Fruit fly (Drosophila melanogaster) whole organism, embryonic: ENCODE results near the gene msn.

Source experiments
- Atf-2 ChIP-seq: fragments of 200-800 bp; sonication (Bioruptor generic); optimal IDR thresholded peaks from 2 replicates; lab custom pipeline; 2016; ENCODE audit warnings: missing biosample characterization, missing genetic modification characterization
- Atf6 ChIP-seq: fragments of 200-800 bp; sonication (Bioruptor generic); IDR thresholded peaks from 2 replicates; pipeline ENCODE4 v1.3.6; 2022; ENCODE audit warnings: missing biosample characterization, missing genetic modification characterization
- BEAF-32 ChIP-seq: fragments of 200-800 bp; sonication (Bioruptor generic); optimal IDR thresholded peaks from 3 replicates; lab custom pipeline; 2017; ENCODE audit warnings: missing biosample characterization, missing genetic modification characterization, mild to moderate bottlenecking, moderate library complexity, missing genetic modification reagents
- CG10431 ChIP-seq: fragments of 200-800 bp; sonication (Bioruptor generic); optimal IDR thresholded peaks from 3 replicates; lab custom pipeline; 2018; ENCODE audit warnings: missing biosample characterization, mild to moderate bottlenecking, missing genetic modification characterization
- CG11504 ChIP-seq: fragments of 200-800 bp; sonication (Bioruptor generic); optimal IDR thresholded peaks from 3 replicates; lab custom pipeline; 2019; ENCODE audit warnings: missing biosample characterization, mild to moderate bottlenecking, missing genetic modification characterization, moderate library complexity
- CG11560 ChIP-seq: fragments of 200-800 bp; sonication (Bioruptor generic); IDR thresholded peaks from 3 replicates; pipeline ENCODE4 v1.3.6; 2022; ENCODE audit warnings: missing biosample characterization, missing genetic modification characterization
- CG13424 ChIP-seq: fragments of 200-800 bp; sonication (Bioruptor generic); optimal IDR thresholded peaks from 2 replicates; lab custom pipeline; 2019; ENCODE audit warnings: missing biosample characterization, mild to moderate bottlenecking, missing genetic modification characterization, moderate library complexity
- CG14441 ChIP-seq: fragments of 200-800 bp; sonication (Bioruptor generic); IDR thresholded peaks from 2 replicates; pipeline ENCODE4 v1.3.6; 2022; ENCODE audit warnings: missing biosample characterization, missing genetic modification characterization
- CG14710 ChIP-seq: fragments of 200-800 bp; sonication (Bioruptor generic); optimal IDR thresholded peaks from 3 replicates; lab custom pipeline; 2019; ENCODE audit warnings: missing biosample characterization, mild to moderate bottlenecking, missing genetic modification characterization, moderate library complexity
- CG15011 ChIP-seq: fragments of 200-800 bp; sonication (Bioruptor generic); optimal IDR thresholded peaks from 3 replicates; lab custom pipeline; 2018; ENCODE audit warnings: missing biosample characterization, mild to moderate bottlenecking, missing genetic modification characterization
- CG1647 ChIP-seq: fragments of 200-800 bp; sonication (Bioruptor generic); optimal IDR thresholded peaks from 3 replicates; lab custom pipeline; 2016; ENCODE audit warnings: missing biosample characterization, missing genetic modification characterization
- CG18764 ChIP-seq: fragments of 200-800 bp; sonication (Bioruptor generic); optimal IDR thresholded peaks from 3 replicates; lab custom pipeline; 2016; ENCODE audit warnings: missing biosample characterization, missing genetic modification characterization
- CG2202 ChIP-seq: fragments of 200-800 bp; sonication (Bioruptor generic); optimal IDR thresholded peaks from 2 replicates; lab custom pipeline; 2018; ENCODE audit warnings: missing biosample characterization, mild to moderate bottlenecking, missing genetic modification characterization
- CG4707 ChIP-seq: fragments of 200-800 bp; sonication (Bioruptor generic); optimal IDR thresholded peaks from 2 replicates; lab custom pipeline; 2018; ENCODE audit warnings: missing biosample characterization, mild to moderate bottlenecking, missing genetic modification characterization, moderate library complexity
- CG6272 ChIP-seq: fragments of 200-800 bp; sonication (Bioruptor generic); IDR thresholded peaks from 2 replicates; pipeline ENCODE4 v1.3.6; 2022; ENCODE audit warnings: missing biosample characterization, missing genetic modification characterization
- CG6813 ChIP-seq: fragments of 200-800 bp; sonication (Bioruptor generic); optimal IDR thresholded peaks from 2 replicates; lab custom pipeline; 2017; ENCODE audit warnings: missing biosample characterization, missing genetic modification characterization, mild to moderate bottlenecking, moderate library complexity, missing genetic modification reagents
- CG7987 ChIP-seq: fragments of 200-800 bp; sonication (Bioruptor generic); optimal IDR thresholded peaks from 2 replicates; lab custom pipeline; 2018; ENCODE audit warnings: missing biosample characterization, mild to moderate bottlenecking, missing genetic modification characterization, moderate library complexity
- Dfd ChIP-seq, 2 experiments: fragments of >200 bp; optimal IDR thresholded peaks; 2 replicates each; lab custom pipeline; 2017; ENCODE audit warnings: missing biosample characterization in 2 of 2, missing genetic modification characterization in 2 of 2
- Dll ChIP-seq: fragments of 200-800 bp; sonication (Bioruptor generic); IDR thresholded peaks from 4 replicates; pipeline ENCODE4 v1.3.6; 2022; ENCODE audit warnings: missing biosample characterization, missing genetic modification characterization; ENCODE audit not compliant: partially characterized antibody
- Fer1 ChIP-seq: fragments of 200-800 bp; sonication (Bioruptor generic); optimal IDR thresholded peaks from 2 replicates; lab custom pipeline; 2017; ENCODE audit warnings: missing biosample characterization, mild to moderate bottlenecking, missing genetic modification characterization
- H15 ChIP-seq: fragments of 200-800 bp; sonication (Bioruptor generic); IDR thresholded peaks from 3 replicates; pipeline ENCODE4 v1.3.6; 2022; ENCODE audit warnings: missing biosample characterization, missing genetic modification characterization
- Kr ChIP-seq: fragments of 200-800 bp; sonication (Bioruptor generic); optimal IDR thresholded peaks from 2 replicates; lab custom pipeline; 2017; ENCODE audit warnings: missing biosample characterization, mild to moderate bottlenecking, missing genetic modification characterization
- NfI ChIP-seq: fragments of 200-800 bp; sonication (Bioruptor generic); optimal IDR thresholded peaks from 3 replicates; lab custom pipeline; 2018; ENCODE audit warnings: missing biosample characterization, mild to moderate bottlenecking, missing genetic modification characterization, moderate library complexity
- Opbp ChIP-seq: fragments of 200-800 bp; sonication (Bioruptor generic); IDR thresholded peaks from 3 replicates; pipeline ENCODE4 v1.3.6; 2022; ENCODE audit warnings: missing biosample characterization, missing genetic modification characterization; ENCODE audit not compliant: partially characterized antibody
- Sox102F ChIP-seq: fragments of 200-800 bp; sonication (Bioruptor generic); optimal IDR thresholded peaks from 2 replicates; lab custom pipeline; 2018; ENCODE audit warnings: missing biosample characterization, mild to moderate bottlenecking, missing genetic modification characterization, moderate library complexity
- ac ChIP-seq: fragments of 200-800 bp; sonication (Bioruptor generic); optimal IDR thresholded peaks from 3 replicates; lab custom pipeline; 2017; ENCODE audit warnings: missing biosample characterization, mild to moderate bottlenecking, missing genetic modification characterization
- cg ChIP-seq: fragments of 200-800 bp; sonication (Bioruptor generic); optimal IDR thresholded peaks from 3 replicates; lab custom pipeline; 2019; ENCODE audit warnings: missing biosample characterization, mild to moderate bottlenecking, missing genetic modification characterization, moderate library complexity
- corto ChIP-seq: fragments of 200-800 bp; sonication (Bioruptor generic); optimal IDR thresholded peaks from 2 replicates; lab custom pipeline; 2016; ENCODE audit warnings: missing biosample characterization, mild to moderate bottlenecking, missing genetic modification characterization, moderate library complexity
- crp ChIP-seq, 2 experiments: fragments of 200-800 bp; sonication (Bioruptor generic); optimal IDR thresholded peaks; 2 replicates in 1 of 2; 3 replicates in 1 of 2; lab custom pipeline; 2017; ENCODE audit warnings: missing biosample characterization in 2 of 2, missing genetic modification characterization in 2 of 2, mild to moderate bottlenecking in 1 of 2, moderate library complexity in 1 of 2
- danr ChIP-seq: fragments of 200-800 bp; sonication (Bioruptor generic); IDR thresholded peaks from 2 replicates; pipeline ENCODE4 v1.3.6; 2022; ENCODE audit warnings: missing biosample characterization, missing genetic modification characterization
- dm ChIP-seq: fragments of 200-800 bp; sonication (Bioruptor generic); optimal IDR thresholded peaks from 3 replicates; lab custom pipeline; 2016; ENCODE audit warnings: missing biosample characterization, missing genetic modification characterization
- dmrt11E ChIP-seq: fragments of 200-800 bp; sonication (Bioruptor generic); optimal IDR thresholded peaks from 3 replicates; lab custom pipeline; 2018; ENCODE audit warnings: missing biosample characterization, mild to moderate bottlenecking, missing genetic modification characterization, moderate library complexity
- ems ChIP-seq: fragments of 200-800 bp; sonication (Bioruptor generic); optimal IDR thresholded peaks from 3 replicates; lab custom pipeline; 2016; ENCODE audit warnings: missing biosample characterization, missing genetic modification characterization
- fd96Cb ChIP-seq: fragments of 200-800 bp; sonication (Bioruptor generic); optimal IDR thresholded peaks from 2 replicates; lab custom pipeline; 2018; ENCODE audit warnings: missing biosample characterization, mild to moderate bottlenecking, missing genetic modification characterization, moderate library complexity
- fru ChIP-seq: fragments of >200 bp; optimal IDR thresholded peaks from 2 replicates; lab custom pipeline; 2017
- gfzf ChIP-seq: fragments of 200-800 bp; sonication (Bioruptor generic); optimal IDR thresholded peaks from 2 replicates; lab custom pipeline; 2016; ENCODE audit warnings: missing biosample characterization, mild to moderate bottlenecking, missing genetic modification characterization, moderate library complexity
- grau ChIP-seq: fragments of 200-800 bp; optimal IDR thresholded peaks from 3 replicates; lab custom pipeline; 2019; ENCODE audit warnings: missing biosample characterization, mild to moderate bottlenecking, missing genetic modification characterization, moderate library complexity
- gro ChIP-seq: fragments of 200-800 bp; sonication (Bioruptor generic); optimal IDR thresholded peaks from 2 replicates; lab custom pipeline; 2016; ENCODE audit warnings: missing biosample characterization, missing genetic modification characterization
- inv ChIP-seq: fragments of 200-800 bp; sonication (Bioruptor generic); IDR thresholded peaks from 2 replicates; pipeline ENCODE4 v1.3.6; 2022; ENCODE audit warnings: missing biosample characterization, missing genetic modification characterization; ENCODE audit not compliant: partially characterized antibody
- lov ChIP-seq, 2 experiments: fragments of 200-800 bp in 1 of 2; fragments of >200 bp in 1 of 2; sonication (Bioruptor generic) in 1 of 2; IDR thresholded peaks in 1 of 2; optimal IDR thresholded peaks in 1 of 2; 2 replicates in 1 of 2; 3 replicates in 1 of 2; pipeline versions ENCODE4 v1.3.6 to Lab custom; 2017 to 2022; ENCODE audit warnings: missing biosample characterization in 1 of 2, missing genetic modification characterization in 1 of 2
- maf-S ChIP-seq: fragments of 200-800 bp; sonication (Bioruptor generic); optimal IDR thresholded peaks from 2 replicates; lab custom pipeline; 2016; ENCODE audit warnings: missing biosample characterization, missing genetic modification characterization
- nau ChIP-seq: fragments of 200-800 bp; sonication (Bioruptor generic); optimal IDR thresholded peaks from 3 replicates; lab custom pipeline; 2017; ENCODE audit warnings: missing biosample characterization, mild to moderate bottlenecking, missing genetic modification characterization, missing genetic modification reagents
- pum ChIP-seq: fragments of 200-800 bp; sonication (Bioruptor generic); optimal IDR thresholded peaks from 2 replicates; lab custom pipeline; 2016; ENCODE audit warnings: missing biosample characterization, missing genetic modification characterization
- repo ChIP-seq: fragments of 200-800 bp; sonication (Bioruptor generic); optimal IDR thresholded peaks from 2 replicates; lab custom pipeline; 2016; ENCODE audit warnings: missing biosample characterization, missing genetic modification characterization
- sr ChIP-seq: fragments of 200-800 bp; sonication (Bioruptor generic); IDR thresholded peaks from 3 replicates; pipeline ENCODE4 v1.3.6; 2022; ENCODE audit warnings: missing biosample characterization, missing genetic modification characterization
- tna ChIP-seq: fragments of 200-800 bp; sonication (Bioruptor generic); IDR thresholded peaks from 2 replicates; pipeline ENCODE4 v1.3.6; 2022; ENCODE audit warnings: missing biosample characterization, missing genetic modification characterization; ENCODE audit not compliant: partially characterized antibody
- tup ChIP-seq: fragments of 200-800 bp; sonication (Bioruptor generic); optimal IDR thresholded peaks from 2 replicates; lab custom pipeline; 2016; ENCODE audit warnings: missing biosample characterization, mild to moderate bottlenecking, missing genetic modification characterization, moderate library complexity
- vfl ChIP-seq: fragments of 200-800 bp; sonication (Bioruptor generic); optimal IDR thresholded peaks from 2 replicates; lab custom pipeline; 2016; ENCODE audit warnings: missing biosample characterization, missing genetic modification characterization
- zen2 ChIP-seq: fragments of 200-800 bp; sonication (Bioruptor generic); IDR thresholded peaks from 3 replicates; pipeline ENCODE4 v1.3.6; 2022; ENCODE audit warnings: missing biosample characterization, missing genetic modification characterization; ENCODE audit not compliant: partially characterized antibody

Gene msn

dm6 chr3L:2590764-2591309 is 4.5 kb upstream of the msn start (continued):
- TF ChIP-seq CG6813 (GFP tag; lab: Kevin White, UChicago), result no peak
- TF ChIP-seq dmrt11E, result no peak
- peak; percentile 19 for TF ChIP-seq CG11504 (tag; lab: Kevin White, UChicago)
- no peak for TF ChIP-seq CG1647 (GFP tag; lab: Kevin White, UChicago)
- TF ChIP-seq CG13424 (tag; lab: Kevin White, UChicago), result no peak
- TF ChIP-seq CG11560 (tag; lab: Robert Waterston, UW), result no peak
- no peak for TF ChIP-seq Opbp (GFP tag; lab: Robert Waterston, UW)
- no peak for TF ChIP-seq gro (GFP tag; lab: Kevin White, UChicago)
- peak; percentile 13 for TF ChIP-seq ac (GFP tag; lab: Kevin White, UChicago)
- TF ChIP-seq danr, result no peak
- TF ChIP-seq fd96Cb (tag; lab: Kevin White, UChicago), result no peak
- no peak for TF ChIP-seq ems
- TF ChIP-seq CG6272 (GFP tag; lab: Robert Waterston, UW), result no peak
- no peak for TF ChIP-seq nau
- no peak for TF ChIP-seq Fer1 (GFP tag; lab: Kevin White, UChicago)
- TF ChIP-seq CG7987 (GFP tag; lab: Kevin White, UChicago), result no peak
- TF ChIP-seq tup, result no peak
- TF ChIP-seq Kr, result peak; percentile 57
- TF ChIP-seq CG2202, result no peak
- no peak for TF ChIP-seq CG15011 (GFP tag; lab: Kevin White, UChicago)
- TF ChIP-seq NfI (GFP tag; lab: Kevin White, UChicago), result peak; percentile 11
- no peak for TF ChIP-seq repo (GFP tag; lab: Kevin White, UChicago)
- TF ChIP-seq pum, result no peak
- no peak for TF ChIP-seq gfzf (GFP tag; lab: Kevin White, UChicago)
- no peak for TF ChIP-seq dm (GFP tag; lab: Kevin White, UChicago)
- TF ChIP-seq vfl (GFP tag; lab: Kevin White, UChicago), result no peak
- TF ChIP-seq grau, result peak; percentile 93
- TF ChIP-seq crp (GFP tag; optimal IDR thresholded peaks at IDR 0.05; lab: Kevin White, UChicago), result peak in 1 of 2 experiments; percentile 61
- no peak for TF ChIP-seq lov (optimal IDR thresholded peaks at IDR 0.05; lab: Kevin White, UChicago)
- TF ChIP-seq lov (GFP tag; IDR thresholded peaks at IDR 0.05; lab: Robert Waterston, UW), result no peak
- TF ChIP-seq Atf-2 (GFP tag; lab: Kevin White, UChicago), result no peak
- TF ChIP-seq Dfd (GFP tag; optimal IDR thresholded peaks at IDR 0.05; lab: Kevin White, UChicago), result no peak
- TF ChIP-seq CG14710 (tag; lab: Kevin White, UChicago), result peak; percentile 1
- no peak for TF ChIP-seq CG4707 (GFP tag; lab: Kevin White, UChicago)
- TF ChIP-seq H15 (GFP tag; lab: Robert Waterston, UW), result no peak
- no peak for TF ChIP-seq CG14441
- no peak for TF ChIP-seq maf-S
- no peak for TF ChIP-seq cg (GFP tag; lab: Kevin White, UChicago)
- TF ChIP-seq inv, result no peak
- TF ChIP-seq CG10431, result no peak
- no peak for TF ChIP-seq fru (lab: Kevin White, UChicago)
- TF ChIP-seq corto (GFP tag; lab: Kevin White, UChicago), result no peak
- no peak for TF ChIP-seq zen2 (GFP tag; lab: Robert Waterston, UW)
- no peak for TF ChIP-seq BEAF-32 (GFP tag; lab: Kevin White, UChicago)
- peak; percentile 7; the same call in 1 of the 4 replicates for TF ChIP-seq Dll (GFP tag; lab: Robert Waterston, UW)
- TF ChIP-seq tna, result no peak
- TF ChIP-seq sr (GFP tag; lab: Robert Waterston, UW), result no peak
- TF ChIP-seq Sox102F (GFP tag; lab: Kevin White, UChicago), result no peak
- no peak; the same call in 1 of the 2 replicates for TF ChIP-seq Atf6 (GFP tag; lab: Robert Waterston, UW)
- no peak for TF ChIP-seq CG18764 (GFP tag; lab: Kevin White, UChicago)
